Fruit fly (Drosophila melanogaster): ENCODE data around the gene CG15386.

DNA sequence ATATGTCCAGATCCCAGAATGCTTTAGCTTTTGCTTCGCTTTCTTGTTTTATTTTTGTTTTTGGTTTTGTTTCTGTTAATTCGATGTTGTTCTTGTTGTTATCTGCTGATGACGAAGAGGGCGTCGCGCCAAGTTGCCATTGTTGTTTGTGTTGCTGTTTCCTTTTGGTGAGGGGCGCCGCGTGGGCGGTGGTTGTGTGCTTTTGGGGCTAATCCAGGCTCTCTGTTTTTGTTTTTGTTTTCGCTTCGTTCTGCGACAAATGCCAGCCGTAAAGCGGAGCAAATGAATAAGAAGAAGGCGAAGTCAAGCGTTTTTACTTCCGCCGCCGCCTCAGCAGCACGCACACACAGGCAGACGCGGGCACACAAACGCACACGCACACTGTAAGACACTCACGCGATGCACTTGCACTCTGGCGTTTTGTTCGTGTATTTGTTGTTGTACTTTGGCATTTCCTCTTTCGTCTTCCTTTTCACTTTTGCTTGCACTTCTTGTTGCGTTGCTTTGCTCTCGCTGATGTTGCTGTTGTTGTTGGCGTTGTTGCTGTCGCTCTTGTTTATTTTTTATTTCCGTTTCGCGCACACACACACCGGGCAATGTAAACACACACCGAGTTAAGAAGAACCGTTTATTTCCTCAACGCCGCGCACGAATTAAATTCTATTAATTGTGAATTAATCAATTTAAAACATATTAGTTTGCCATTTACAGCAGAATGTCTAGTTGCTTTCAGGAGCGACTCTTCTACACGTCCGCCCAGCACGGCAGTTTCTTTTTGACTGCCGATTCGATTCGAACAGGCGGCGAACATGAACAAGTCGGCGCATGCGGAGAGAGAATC lies 38.9 kb downstream of the CG15386 start, which contains the start of gene aop:
- TF ChIP-seq psq (optimal IDR thresholded peaks at IDR 0.05), result no peak
- TF ChIP-seq insv (optimal IDR thresholded peaks at IDR 0.05), result no peak
- TF ChIP-seq Myc (optimal IDR thresholded peaks at IDR 0.05), result no peak
